Fruit fly (Drosophila melanogaster) whole organism, embryonic: ENCODE results near the gene CG8892.

Experiments
- Abd-B ChIP-seq: fragments of 200-800 bp; sonication (Bioruptor generic); optimal IDR thresholded peaks from 2 replicates; lab custom pipeline; 2018; ENCODE audit warnings: missing biosample characterization, mild to moderate bottlenecking, missing genetic modification characterization, moderate library complexity
- CG16813 ChIP-seq: fragments of 200-800 bp; sonication (Bioruptor generic); IDR thresholded peaks from 3 replicates; pipeline ENCODE4 v1.3.6; 2022; ENCODE audit warnings: missing biosample characterization, missing genetic modification characterization; ENCODE audit not compliant: partially characterized antibody
- CG2202 ChIP-seq: fragments of 200-800 bp; sonication (Bioruptor generic); optimal IDR thresholded peaks from 2 replicates; lab custom pipeline; 2018; ENCODE audit warnings: missing biosample characterization, mild to moderate bottlenecking, missing genetic modification characterization
- CG4328 ChIP-seq: fragments of 200-800 bp; sonication (Bioruptor generic); optimal IDR thresholded peaks from 3 replicates; lab custom pipeline; 2017; ENCODE audit warnings: missing biosample characterization, missing genetic modification reagents, missing genetic modification characterization
- Nf-YA ChIP-seq: fragments of 200-800 bp; sonication (Bioruptor generic); IDR thresholded peaks from 2 replicates; pipeline ENCODE4 v1.3.6; 2022; ENCODE audit warnings: missing biosample characterization, missing genetic modification characterization
- ase ChIP-seq: fragments of 200-800 bp; sonication (Bioruptor generic); IDR thresholded peaks from 3 replicates; pipeline ENCODE4 v1.3.6; 2022; ENCODE audit warnings: missing biosample characterization, missing genetic modification characterization
- ems ChIP-seq: fragments of 200-800 bp; sonication (Bioruptor generic); optimal IDR thresholded peaks from 3 replicates; lab custom pipeline; 2016; ENCODE audit warnings: missing biosample characterization, missing genetic modification characterization
- ewg ChIP-seq: fragments of 200-800 bp; sonication (Bioruptor generic); optimal IDR thresholded peaks from 3 replicates; lab custom pipeline; 2017; ENCODE audit warnings: mild to moderate bottlenecking, missing biosample characterization, missing genetic modification reagents, missing genetic modification characterization
- hb ChIP-seq: fragments of 200-800 bp; sonication (Bioruptor generic); IDR thresholded peaks from 3 replicates; pipeline ENCODE4 v1.3.6; 2022; ENCODE audit warnings: missing biosample characterization, missing genetic modification characterization; ENCODE audit not compliant: partially characterized antibody
- insv ChIP-seq, 2 experiments: fragments of 200-800 bp; sonication (Bioruptor generic); optimal IDR thresholded peaks; 3 replicates each; lab custom pipeline; 2016 to 2018; ENCODE audit warnings: missing biosample characterization in 2 of 2, missing genetic modification characterization in 2 of 2
- vnd ChIP-seq: fragments of 200-800 bp; sonication (Bioruptor generic); IDR thresholded peaks from 3 replicates; pipeline ENCODE4 v1.3.6; 2022; ENCODE audit warnings: missing biosample characterization, missing genetic modification characterization; ENCODE audit not compliant: partially characterized antibody

DNA sequence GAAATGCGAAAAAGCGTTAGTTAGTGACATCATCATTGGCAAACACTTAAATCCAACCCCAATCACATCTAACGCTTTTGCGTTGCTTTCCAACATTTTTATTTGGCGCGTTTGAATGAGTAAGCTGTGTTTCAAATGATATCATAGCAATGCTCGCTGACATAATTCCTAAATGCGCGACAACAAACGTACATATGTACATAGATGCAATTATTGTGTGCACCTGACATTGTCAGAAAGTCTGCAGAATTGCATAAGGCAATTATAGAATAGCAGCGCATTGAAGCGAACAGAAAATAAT lies 16.8 kb upstream of the CG8892 start:
- TF ChIP-seq vnd (GFP tag; lab: Robert Waterston, UW) (no peak), insv (GFP tag; optimal IDR thresholded peaks at IDR 0.05; lab: Kevin White, UChicago) (no peak), Nf-YA (GFP tag; lab: Robert Waterston, UW) (no peak), ems (no peak), ase (GFP tag; lab: Robert Waterston, UW) (no peak), CG4328 (GFP tag; lab: Kevin White, UChicago) (no peak), CG16813 (GFP tag; lab: Robert Waterston, UW) (no peak), hb (GFP tag; lab: Robert Waterston, UW) (no peak), ewg (GFP tag; lab: Kevin White, UChicago) (no peak), CG2202 (tag; lab: Kevin White, UChicago) (no peak), Abd-B (GFP tag; lab: Kevin White, UChicago) (no peak)
